Worm (Caenorhabditis elegans) whole organism, dauer: Measurements from ENCODE around the gene clec-57.

Experiments
- unc-62 ChIP-seq: sonication (generic microtip); optimal IDR thresholded peaks from 2 replicates; lab custom pipeline; 2017; ENCODE audit warnings: missing biosample characterization, missing genetic modification reagents, missing genetic modification characterization

Gene clec-57

DNA sequence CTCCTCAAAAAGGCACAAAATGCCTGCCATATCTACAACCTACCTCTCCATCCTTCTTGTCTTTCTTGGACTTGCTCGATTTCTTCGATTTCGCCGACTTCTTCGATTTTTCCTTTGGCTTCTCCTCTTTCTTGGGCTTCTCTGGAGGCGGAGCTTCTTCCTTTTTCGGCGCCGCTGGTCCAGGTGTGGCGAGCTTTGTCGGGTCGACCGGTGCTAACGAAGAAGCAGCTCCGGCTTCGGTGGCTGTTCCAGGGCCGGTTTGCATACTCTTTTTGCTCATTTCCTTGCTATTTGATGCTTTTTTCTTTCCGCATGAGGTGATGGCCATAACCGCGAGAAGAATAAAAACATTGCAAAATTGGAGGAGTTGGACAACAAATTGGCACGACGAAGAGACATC, 11.5 kb downstream of the clec-57 start:
- TF ChIP-seq unc-62 (GFP tag; lab: Kevin White, UChicago): no peak

- no peak for TF ChIP-seq unc-62 (GFP tag; lab: Kevin White, UChicago)
These were observed 12.4 kb downstream of the clec-57 start, which contains the start of gene R02D5.7 for ce11 chrV:14481401-14481800. Gene R02D5.7, minus strand, starts transcription at chrV:14481501.

- no peak for TF ChIP-seq unc-62 (GFP tag; lab: Kevin White, UChicago)
These were observed 13.0 kb downstream of the clec-57 start, which contains the start of gene R02D5.10 for ce11 chrV:14481987-14482386. Gene R02D5.10, plus strand, starts transcription at chrV:14482287.

DNA sequence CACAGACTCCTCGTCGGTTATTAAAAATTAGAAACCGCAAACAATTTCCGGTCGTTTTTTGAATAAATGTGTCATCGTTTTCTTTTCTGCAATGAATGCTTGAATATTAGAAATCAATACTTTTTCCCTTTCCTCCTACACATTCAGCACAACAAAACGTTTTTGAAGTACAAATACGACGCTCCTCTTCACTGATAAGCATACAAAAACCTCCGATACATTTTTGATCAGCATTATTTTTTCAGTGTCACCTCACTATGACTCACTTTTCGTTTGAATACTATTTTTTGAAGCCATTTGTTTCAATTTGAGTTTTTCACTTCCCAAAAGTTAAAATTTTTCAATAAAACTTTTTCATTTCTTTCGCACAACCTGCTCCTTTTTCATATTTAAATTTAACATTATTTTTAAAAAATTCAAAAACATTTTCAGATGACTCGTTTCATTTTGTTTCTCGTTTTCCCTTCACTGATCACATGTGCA, 13.7 kb downstream of the clec-57 start, which contains the start of gene R02D5.3:
TSS of gene R02D5.3 (plus strand) at position 433 of the 483 bp plus-strand sequence.
- TF ChIP-seq unc-62 (GFP tag; lab: Kevin White, UChicago): no peak

DNA sequence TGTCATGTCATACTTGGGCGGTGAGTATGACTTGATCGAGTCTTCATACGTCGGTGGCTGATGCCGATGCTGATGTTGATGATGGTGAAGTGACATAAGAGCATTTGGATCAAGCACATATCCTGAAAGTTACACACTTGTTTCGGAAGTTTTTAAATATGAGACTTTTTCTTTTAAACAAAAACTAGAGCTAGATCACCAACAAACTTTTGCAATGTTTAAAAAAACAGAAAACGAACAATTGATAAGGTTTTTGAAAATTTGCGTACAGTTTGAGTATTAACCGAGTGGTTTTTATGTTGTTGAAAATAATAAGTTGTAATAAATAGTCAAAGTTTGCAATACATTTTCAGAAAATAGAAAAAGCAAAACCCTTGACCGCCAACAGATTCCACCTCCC, 15.6 kb downstream of the clec-57 start, which contains the start of gene R02D5.4:
TSS of gene R02D5.4 (minus strand) at position 101 of the 400 bp plus-strand sequence.
- no peak for TF ChIP-seq unc-62 (GFP tag; lab: Kevin White, UChicago)

ce11 chrV:14491097-14491496, 22.1 kb downstream of the clec-57 start:
- no peak for TF ChIP-seq unc-62 (GFP tag; lab: Kevin White, UChicago)

DNA sequence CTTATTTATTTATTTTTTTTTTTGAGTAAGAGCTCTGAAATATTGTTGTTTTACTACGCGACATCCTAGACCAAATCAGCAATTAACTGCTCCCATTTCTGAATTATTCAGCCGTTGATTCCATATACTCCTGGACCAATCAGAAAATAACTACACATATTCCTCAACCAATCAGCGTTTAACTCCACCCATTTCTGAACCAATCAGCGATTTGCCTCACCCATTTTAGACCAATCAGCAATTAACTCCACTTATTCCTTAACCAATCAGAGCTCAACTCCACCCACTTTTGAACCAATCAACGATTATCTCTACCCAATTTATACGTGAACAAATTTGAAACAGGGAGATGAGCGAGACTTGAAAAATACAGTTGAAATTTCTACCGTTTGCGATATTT, 24.6 kb downstream of the clec-57 start:
- TF ChIP-seq unc-62 (GFP tag; lab: Kevin White, UChicago): no peak

DNA sequence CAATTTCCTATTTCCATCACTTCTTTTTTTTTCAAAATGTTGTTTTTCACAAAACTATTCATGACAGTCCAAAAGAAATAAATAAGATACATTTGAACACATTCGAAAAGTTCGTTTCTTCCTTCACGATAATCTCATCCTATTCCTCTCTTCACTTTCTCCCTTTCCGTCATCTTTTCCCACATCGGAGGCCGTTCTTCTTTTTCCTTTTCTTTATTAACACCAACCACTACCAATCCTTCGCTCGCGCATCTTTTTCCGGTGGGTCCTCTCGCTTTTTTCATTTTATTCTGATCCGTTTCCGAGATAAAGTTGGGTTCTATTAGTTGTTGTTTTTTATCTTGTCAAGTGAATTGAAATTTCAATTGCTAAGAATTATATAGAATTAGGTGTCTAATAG, 26.5 kb downstream of the clec-57 start:
- no peak for TF ChIP-seq unc-62 (GFP tag; lab: Kevin White, UChicago)

DNA sequence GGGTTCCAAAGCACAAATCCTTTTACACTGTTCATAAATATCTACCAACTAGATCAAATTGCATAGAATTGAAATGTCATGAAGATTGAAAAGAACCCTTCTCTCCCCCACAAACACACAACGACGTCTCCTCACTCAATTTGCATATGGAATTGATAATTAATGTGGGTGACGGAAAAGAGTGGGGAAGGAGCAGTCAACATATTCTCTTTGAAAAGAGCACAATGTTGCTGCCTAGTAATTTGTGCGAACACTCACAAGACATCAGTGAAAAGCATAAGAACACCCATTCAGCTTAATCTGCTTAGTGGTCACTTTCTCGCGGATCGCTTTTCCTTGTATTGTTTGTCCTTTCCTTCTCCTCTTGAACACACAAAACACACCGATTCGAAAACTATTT, 27.4 kb downstream of the clec-57 start:
- TF ChIP-seq unc-62 (GFP tag; lab: Kevin White, UChicago): no peak

DNA sequence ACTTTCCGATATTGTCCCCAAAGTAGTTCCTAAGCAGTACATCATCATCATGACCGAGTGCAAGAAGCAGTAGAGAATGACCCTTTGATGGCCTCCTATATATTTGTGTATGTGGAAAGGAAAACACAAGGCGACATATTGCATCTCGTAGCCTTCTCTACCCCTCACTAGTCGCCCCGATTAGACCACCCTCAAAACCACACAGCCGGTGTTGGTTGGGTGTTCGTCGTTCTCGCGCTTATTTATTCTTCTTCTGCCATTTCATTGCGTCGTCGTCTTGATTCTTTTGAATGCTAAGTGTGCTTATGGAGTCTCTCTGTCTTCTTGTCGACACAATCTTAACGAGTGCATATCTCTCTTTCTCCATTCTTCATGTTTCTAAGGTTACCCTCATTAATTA, 29.2 kb downstream of the clec-57 start:
- no peak for TF ChIP-seq unc-62 (GFP tag; lab: Kevin White, UChicago)

ce11 chrV:14499074-14499864, 30.2 kb downstream of the clec-57 start:
- no peak for TF ChIP-seq unc-62 (GFP tag; lab: Kevin White, UChicago)

DNA sequence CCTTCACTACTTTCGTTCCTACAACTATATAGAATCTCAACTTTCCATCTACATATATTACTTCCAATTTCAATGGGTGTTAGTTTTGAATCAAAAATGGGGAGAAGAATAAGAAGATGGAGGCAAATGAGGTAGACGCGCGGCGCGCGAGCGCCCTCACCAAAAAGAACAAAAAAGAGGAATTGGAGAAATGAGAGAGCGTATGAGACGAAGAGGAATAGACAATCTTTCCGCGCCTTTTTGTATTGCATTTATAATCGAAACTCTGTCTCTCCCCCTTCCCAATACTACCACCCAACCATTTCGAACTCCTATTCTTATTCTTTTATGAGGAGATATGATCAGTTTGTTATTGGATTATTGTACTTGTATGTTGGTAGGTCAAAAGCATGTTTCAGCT, 31.5 kb downstream of the clec-57 start:
- TF ChIP-seq unc-62 (GFP tag; lab: Kevin White, UChicago): no peak

DNA sequence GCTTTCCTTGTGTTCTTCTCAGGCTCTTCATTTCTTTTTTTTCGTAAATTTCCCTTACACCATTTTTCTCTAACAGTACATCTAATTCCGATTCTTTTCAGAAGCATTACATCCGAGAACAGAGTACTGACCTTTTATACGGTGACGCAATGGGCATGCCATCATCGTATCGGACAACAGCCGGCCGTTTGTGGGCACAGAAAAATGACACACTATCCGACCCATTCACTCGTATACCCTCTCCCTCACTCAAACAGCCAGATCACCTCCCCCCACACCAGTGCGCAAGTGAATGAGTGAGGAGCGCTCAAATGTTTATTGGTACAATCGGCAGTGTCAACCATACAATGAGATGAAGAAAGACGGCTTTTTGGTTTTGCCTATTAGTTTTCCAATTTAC, 32.1 kb downstream of the clec-57 start, which contains the start of gene R02D5.24:
TSS of gene R02D5.24 (plus strand) at position 205 of the 400 bp plus-strand sequence.
- TF ChIP-seq unc-62 (GFP tag; lab: Kevin White, UChicago): no peak

DNA sequence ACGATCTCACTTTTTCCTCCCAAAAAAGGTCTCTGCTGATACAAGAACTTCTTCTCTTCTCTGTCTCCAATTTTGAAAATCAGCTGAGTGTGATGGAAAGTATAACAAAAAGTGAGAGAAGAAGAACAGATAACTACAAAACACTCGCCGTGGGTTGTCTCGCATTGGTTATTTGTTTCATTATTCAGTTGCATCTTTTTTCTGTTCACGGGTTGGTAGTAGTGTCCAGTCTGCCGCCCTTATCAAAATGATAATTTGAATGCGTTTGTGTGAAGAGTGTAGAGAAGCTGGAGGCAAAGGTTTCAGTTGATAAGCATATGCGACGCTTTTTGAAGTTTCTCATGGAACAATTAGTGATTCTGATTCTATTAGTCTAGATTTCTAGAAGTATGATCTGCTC, 34.0 kb downstream of the clec-57 start:
- no peak for TF ChIP-seq unc-62 (GFP tag; lab: Kevin White, UChicago)

DNA sequence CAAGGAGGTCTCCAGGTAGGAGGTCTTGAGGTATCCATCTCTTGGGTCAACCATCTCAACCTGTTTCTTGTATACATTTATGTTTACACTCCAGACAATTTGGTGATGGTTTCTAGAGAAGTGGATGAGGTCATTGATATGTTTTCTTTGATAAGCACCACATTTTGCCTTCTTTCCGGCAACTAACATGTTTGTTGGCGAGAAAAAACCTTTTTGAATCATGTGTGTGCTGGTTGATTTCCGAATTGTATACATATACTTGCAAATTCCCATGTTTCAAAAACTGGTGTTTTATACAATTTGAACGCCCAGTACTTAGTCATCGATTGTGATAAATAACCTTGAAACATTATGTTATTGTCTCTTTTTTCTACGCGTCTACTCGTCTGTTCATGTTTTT, 35.1 kb downstream of the clec-57 start:
- no peak for TF ChIP-seq unc-62 (GFP tag; lab: Kevin White, UChicago)

DNA sequence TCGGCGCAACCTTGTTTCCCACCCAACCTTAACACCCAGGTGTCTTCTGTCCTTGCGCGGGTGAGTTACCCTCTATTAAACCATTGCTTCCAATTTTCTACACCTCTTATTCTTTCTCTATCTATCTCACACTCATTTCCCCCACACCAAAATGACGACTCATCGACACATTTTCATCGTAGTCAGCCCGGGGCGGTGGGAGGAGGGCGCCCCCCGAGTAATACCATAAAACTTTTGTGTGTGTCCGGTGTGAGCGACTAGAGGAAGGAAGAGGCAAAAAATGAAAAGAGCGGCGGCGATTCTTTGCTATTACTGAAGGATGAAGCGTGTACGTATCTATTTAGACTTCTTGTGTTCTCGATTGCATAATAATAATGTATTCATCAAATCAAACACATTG, 35.7 kb downstream of the clec-57 start:
- no peak for TF ChIP-seq unc-62 (GFP tag; lab: Kevin White, UChicago)

DNA sequence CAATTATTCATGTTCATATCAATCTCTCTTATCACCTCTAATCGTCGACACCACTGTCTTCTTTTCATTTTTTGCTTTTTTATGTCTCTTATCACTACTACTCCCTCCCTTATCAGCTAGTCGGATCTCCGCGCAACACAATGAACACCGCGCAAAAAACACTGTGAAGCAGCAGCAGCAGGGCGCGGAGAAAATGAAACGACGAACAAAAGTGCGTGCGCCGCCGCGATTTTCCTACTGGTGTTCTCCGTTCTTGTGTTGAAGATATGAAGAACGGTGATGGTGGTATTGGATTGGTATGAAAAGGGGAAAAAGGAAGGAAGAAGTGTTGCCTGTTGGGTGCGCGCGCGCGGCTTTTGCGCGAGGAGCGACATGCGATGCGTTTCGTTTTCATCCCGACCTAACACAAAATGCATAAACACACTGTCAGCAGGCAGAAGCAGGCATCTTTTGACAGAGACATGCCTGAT, 36.7 kb downstream of the clec-57 start:
- TF ChIP-seq unc-62 (GFP tag; lab: Kevin White, UChicago): no peak
